Fruit fly (Drosophila melanogaster) whole organism, embryonic: ENCODE measurements around the gene ds.

ENCODE experiments used
- CG10321 ChIP-seq: fragments of 200-800 bp; sonication (Bioruptor generic); IDR thresholded peaks from 2 replicates; pipeline ENCODE4 v1.3.6; 2022; ENCODE audit warnings: missing biosample characterization, missing genetic modification characterization
- CG10959 ChIP-seq: fragments of 200-800 bp; sonication (Bioruptor generic); IDR thresholded peaks from 2 replicates; pipeline ENCODE4 v1.3.6; 2022; ENCODE audit warnings: missing biosample characterization, missing genetic modification characterization
- CG11247 ChIP-seq: fragments of 200-800 bp; sonication (Bioruptor generic); IDR thresholded peaks from 2 replicates; pipeline ENCODE4 v1.3.6; 2022; ENCODE audit warnings: missing biosample characterization, missing genetic modification characterization
- CG11696 ChIP-seq: fragments of 200-800 bp; sonication (Bioruptor generic); IDR thresholded peaks from 2 replicates; pipeline ENCODE4 v1.3.6; 2022; ENCODE audit warnings: missing biosample characterization, missing genetic modification characterization
- CG12391 ChIP-seq: fragments of 200-800 bp; sonication (Bioruptor generic); optimal IDR thresholded peaks from 3 replicates; lab custom pipeline; 2018; ENCODE audit warnings: missing biosample characterization, mild to moderate bottlenecking, missing genetic modification characterization, moderate library complexity
- CG13775 ChIP-seq: fragments of 200-800 bp; sonication (Bioruptor generic); optimal IDR thresholded peaks from 3 replicates; lab custom pipeline; 2017; ENCODE audit warnings: missing biosample characterization, mild to moderate bottlenecking, missing genetic modification characterization
- CG18619 ChIP-seq: fragments of 200-800 bp; sonication (Bioruptor generic); optimal IDR thresholded peaks from 3 replicates; lab custom pipeline; 2017; ENCODE audit warnings: missing biosample characterization, mild to moderate bottlenecking, missing genetic modification characterization
- CG2199 ChIP-seq: fragments of 200-800 bp; sonication (Bioruptor generic); IDR thresholded peaks from 3 replicates; pipeline ENCODE4 v1.3.6; 2022; ENCODE audit warnings: missing biosample characterization, missing genetic modification characterization
- CG2202 ChIP-seq: fragments of 200-800 bp; sonication (Bioruptor generic); optimal IDR thresholded peaks from 2 replicates; lab custom pipeline; 2018; ENCODE audit warnings: missing biosample characterization, mild to moderate bottlenecking, missing genetic modification characterization
- CG2678 ChIP-seq: fragments of 200-800 bp; sonication (Bioruptor generic); optimal IDR thresholded peaks from 3 replicates; lab custom pipeline; 2019; ENCODE audit warnings: missing biosample characterization, mild to moderate bottlenecking, missing genetic modification characterization, moderate library complexity
- CG32767 ChIP-seq: fragments of 200-800 bp; sonication (Bioruptor generic); IDR thresholded peaks from 2 replicates; pipeline ENCODE4 v1.3.6; 2022; ENCODE audit warnings: missing biosample characterization, missing genetic modification characterization
- CG33557 ChIP-seq: fragments of 200-800 bp; sonication (Bioruptor generic); optimal IDR thresholded peaks from 2 replicates; lab custom pipeline; 2019; ENCODE audit warnings: missing biosample characterization, mild to moderate bottlenecking, missing genetic modification characterization, moderate library complexity
- CG4328 ChIP-seq: fragments of 200-800 bp; sonication (Bioruptor generic); optimal IDR thresholded peaks from 3 replicates; lab custom pipeline; 2017; ENCODE audit warnings: missing biosample characterization, missing genetic modification reagents, missing genetic modification characterization
- CG4404 ChIP-seq: fragments of 200-800 bp; sonication (Bioruptor generic); IDR thresholded peaks from 2 replicates; pipeline ENCODE4 v1.3.6; 2022; ENCODE audit warnings: missing biosample characterization, missing genetic modification characterization
- CG6272 ChIP-seq: fragments of 200-800 bp; sonication (Bioruptor generic); IDR thresholded peaks from 2 replicates; pipeline ENCODE4 v1.3.6; 2022; ENCODE audit warnings: missing biosample characterization, missing genetic modification characterization
- CG6654 ChIP-seq: fragments of 200-800 bp; sonication (Bioruptor generic); optimal IDR thresholded peaks from 2 replicates; lab custom pipeline; 2017; ENCODE audit warnings: missing biosample characterization, mild to moderate bottlenecking, missing genetic modification characterization
- CG7271 ChIP-seq: fragments of 200-800 bp; sonication (Bioruptor generic); optimal IDR thresholded peaks from 2 replicates; lab custom pipeline; 2018; ENCODE audit warnings: missing biosample characterization, mild to moderate bottlenecking, missing genetic modification characterization, moderate library complexity
- CG7357 ChIP-seq: fragments of 200-800 bp; sonication (Bioruptor generic); IDR thresholded peaks from 3 replicates; pipeline ENCODE4 v1.3.6; 2022; ENCODE audit warnings: missing biosample characterization, missing genetic modification characterization
- CG7987 ChIP-seq: fragments of 200-800 bp; sonication (Bioruptor generic); optimal IDR thresholded peaks from 2 replicates; lab custom pipeline; 2018; ENCODE audit warnings: missing biosample characterization, mild to moderate bottlenecking, missing genetic modification characterization, moderate library complexity
- CG8089 ChIP-seq: fragments of 200-800 bp; sonication (Bioruptor generic); optimal IDR thresholded peaks from 3 replicates; lab custom pipeline; 2016; ENCODE audit warnings: missing biosample characterization, missing genetic modification characterization
- CG8281 ChIP-seq: fragments of 200-800 bp; sonication (Bioruptor generic); optimal IDR thresholded peaks from 2 replicates; lab custom pipeline; 2018; ENCODE audit warnings: missing biosample characterization, mild to moderate bottlenecking, missing genetic modification characterization, moderate library complexity
- CTCF ChIP-seq: fragments of 200-800 bp; sonication (Bioruptor generic); optimal IDR thresholded peaks from 2 replicates; lab custom pipeline; 2017; ENCODE audit warnings: missing biosample characterization, mild to moderate bottlenecking, missing genetic modification characterization, moderate library complexity
- Dll ChIP-seq: fragments of 200-800 bp; sonication (Bioruptor generic); IDR thresholded peaks from 4 replicates; pipeline ENCODE4 v1.3.6; 2022; ENCODE audit warnings: missing biosample characterization, missing genetic modification characterization; ENCODE audit not compliant: partially characterized antibody
- E2f1 ChIP-seq: fragments of 200-800 bp; sonication (Bioruptor generic); IDR thresholded peaks from 2 replicates; pipeline ENCODE4 v1.3.6; 2022; ENCODE audit warnings: missing biosample characterization, missing genetic modification characterization
- ERR ChIP-seq: fragments of 200-800 bp; sonication (Bioruptor generic); optimal IDR thresholded peaks from 2 replicates; lab custom pipeline; 2016; ENCODE audit warnings: missing biosample characterization, missing genetic modification characterization
- Ets65A ChIP-seq: fragments of 200-800 bp; sonication (Bioruptor generic); peaks from one replicate; lab custom pipeline; 2016; ENCODE audit warnings: missing biosample characterization, missing genetic modification characterization
- H15 ChIP-seq: fragments of 200-800 bp; sonication (Bioruptor generic); IDR thresholded peaks from 3 replicates; pipeline ENCODE4 v1.3.6; 2022; ENCODE audit warnings: missing biosample characterization, missing genetic modification characterization
- HmgZ ChIP-seq: fragments of 200-800 bp; sonication (Bioruptor generic); optimal IDR thresholded peaks from 2 replicates; lab custom pipeline; 2018; ENCODE audit warnings: missing biosample characterization, mild to moderate bottlenecking, missing genetic modification characterization
- Hr39 ChIP-seq: fragments of >200 bp; optimal IDR thresholded peaks from 2 replicates; lab custom pipeline; 2017
- Lhr ChIP-seq: fragments of 200-800 bp; sonication (Bioruptor generic); optimal IDR thresholded peaks from 3 replicates; lab custom pipeline; 2017; ENCODE audit warnings: mild to moderate bottlenecking, missing biosample characterization, missing genetic modification reagents, missing genetic modification characterization
- Max ChIP-seq: fragments of 200-800 bp; sonication (Bioruptor generic); optimal IDR thresholded peaks from 2 replicates; lab custom pipeline; 2016; ENCODE audit warnings: missing biosample characterization, mild to moderate bottlenecking, missing genetic modification characterization
- Oaz ChIP-seq: fragments of 200-800 bp; sonication (Bioruptor generic); IDR thresholded peaks from 2 replicates; pipeline ENCODE4 v1.3.6; 2022; ENCODE audit warnings: missing biosample characterization, missing genetic modification characterization
- Oli ChIP-seq: fragments of 200-800 bp; sonication (Bioruptor generic); optimal IDR thresholded peaks from 2 replicates; lab custom pipeline; 2018; ENCODE audit warnings: missing biosample characterization, mild to moderate bottlenecking, missing genetic modification characterization, moderate library complexity
- Xbp1 ChIP-seq: fragments of 200-800 bp; sonication (Bioruptor generic); optimal IDR thresholded peaks from 3 replicates; lab custom pipeline; 2016; ENCODE audit warnings: missing biosample characterization, mild to moderate bottlenecking, missing genetic modification characterization
- az2 ChIP-seq: fragments of 200-800 bp; sonication (Bioruptor generic); optimal IDR thresholded peaks from 3 replicates; lab custom pipeline; 2016; ENCODE audit warnings: missing biosample characterization, missing genetic modification characterization
- bab2 ChIP-seq: fragments of 200-800 bp; sonication (Bioruptor generic); optimal IDR thresholded peaks from 2 replicates; lab custom pipeline; 2016; ENCODE audit warnings: missing biosample characterization, missing genetic modification characterization
- ci ChIP-seq: fragments of 200-800 bp; sonication (Bioruptor generic); IDR thresholded peaks from 3 replicates; pipeline ENCODE4 v1.3.6; 2022; ENCODE audit warnings: missing biosample characterization, missing genetic modification characterization
- en ChIP-seq: fragments of 200-800 bp; sonication (Bioruptor generic); optimal IDR thresholded peaks from 2 replicates; lab custom pipeline; 2016; ENCODE audit warnings: missing biosample characterization, missing genetic modification characterization
- esg ChIP-seq: fragments of 200-800 bp; sonication (Bioruptor generic); conservative IDR thresholded peaks from 2 replicates; pipeline ENCODE4 v1.3.6; 2022; ENCODE audit warnings: missing biosample characterization, missing genetic modification characterization
- ftz-f1 ChIP-seq: fragments of 200-800 bp; sonication (Bioruptor generic); optimal IDR thresholded peaks from 2 replicates; lab custom pipeline; 2016; ENCODE audit warnings: missing biosample characterization, missing genetic modification characterization
- hb ChIP-seq: fragments of 200-800 bp; sonication (Bioruptor generic); IDR thresholded peaks from 3 replicates; pipeline ENCODE4 v1.3.6; 2022; ENCODE audit warnings: missing biosample characterization, missing genetic modification characterization; ENCODE audit not compliant: partially characterized antibody
- hth ChIP-seq: fragments of >200 bp; optimal IDR thresholded peaks from 2 replicates; lab custom pipeline; 2017; ENCODE audit warnings: inconsistent platforms
- luna ChIP-seq: fragments of 200-800 bp; sonication (Bioruptor generic); optimal IDR thresholded peaks from 2 replicates; lab custom pipeline; 2016; ENCODE audit warnings: missing biosample characterization, missing genetic modification characterization
- prd ChIP-seq, 3 experiments: fragments of >200 bp in 2 of 3; fragments of 200-800 bp in 1 of 3; sonication (Bioruptor generic) in 1 of 3; optimal IDR thresholded peaks in 2 of 3; IDR thresholded peaks in 1 of 3; 2 replicates in 2 of 3; 3 replicates in 1 of 3; pipeline versions ENCODE4 v1.3.6 to Lab custom; 2017 to 2022; ENCODE audit warnings: missing biosample characterization in 1 of 3, missing genetic modification characterization in 1 of 3
- sim ChIP-seq: fragments of 200-800 bp; sonication (Bioruptor generic); IDR thresholded peaks from 2 replicates; pipeline ENCODE4 v1.3.6; 2022; ENCODE audit warnings: missing biosample characterization, missing genetic modification characterization
- sima ChIP-seq: fragments of 200-800 bp; sonication (Bioruptor generic); optimal IDR thresholded peaks from 2 replicates; lab custom pipeline; 2016; ENCODE audit warnings: missing biosample characterization, missing genetic modification characterization
- sob ChIP-seq: fragments of 200-800 bp; sonication (Bioruptor generic); IDR thresholded peaks from 2 replicates; pipeline ENCODE4 v1.3.6; 2022; ENCODE audit warnings: missing biosample characterization, missing genetic modification characterization
- tap ChIP-seq: fragments of 200-800 bp; optimal IDR thresholded peaks from 3 replicates; lab custom pipeline; 2019; ENCODE audit warnings: missing biosample characterization, mild to moderate bottlenecking, missing genetic modification characterization, moderate library complexity
- unpg ChIP-seq: fragments of 200-800 bp; sonication (Bioruptor generic); optimal IDR thresholded peaks from 3 replicates; lab custom pipeline; 2018; ENCODE audit warnings: missing biosample characterization, mild to moderate bottlenecking, missing genetic modification characterization, moderate library complexity
- vfl ChIP-seq: fragments of 200-800 bp; sonication (Bioruptor generic); optimal IDR thresholded peaks from 2 replicates; lab custom pipeline; 2016; ENCODE audit warnings: missing biosample characterization, missing genetic modification characterization
- vnd ChIP-seq: fragments of 200-800 bp; sonication (Bioruptor generic); IDR thresholded peaks from 3 replicates; pipeline ENCODE4 v1.3.6; 2022; ENCODE audit warnings: missing biosample characterization, missing genetic modification characterization; ENCODE audit not compliant: partially characterized antibody
- zfh1 ChIP-seq: fragments of 200-800 bp; sonication (Bioruptor generic); IDR thresholded peaks from 3 replicates; pipeline ENCODE4 v1.3.6; 2022; ENCODE audit warnings: missing biosample characterization, missing genetic modification characterization

Gene ds

dm6 chr2L:602439-602879 lies 112.3 kb downstream of the ds start, which contains the start of gene CG13689 (continued):
- TF ChIP-seq CG7987 (GFP tag; lab: Kevin White, UChicago), result peak; percentile 45
- no peak for TF ChIP-seq sima (GFP tag; lab: Kevin White, UChicago)
- peak; percentile 46 for TF ChIP-seq bab2 (GFP tag; lab: Kevin White, UChicago)
- peak; percentile 80 for TF ChIP-seq Xbp1
- TF ChIP-seq CG7357 (GFP tag; lab: Robert Waterston, UW), result no peak
- TF ChIP-seq hth (lab: Kevin White, UChicago), result no peak
- TF ChIP-seq CG10321, result no peak
- TF ChIP-seq CG6654, result no peak
- TF ChIP-seq CG7271 (tag; lab: Kevin White, UChicago), result no peak
- no peak for TF ChIP-seq ftz-f1
- TF ChIP-seq Ets65A (GFP tag; lab: Kevin White, UChicago), result peak; percentile 58
- no peak for TF ChIP-seq CG11696 (GFP tag; lab: Robert Waterston, UW)
- TF ChIP-seq Oli (tag; lab: Kevin White, UChicago), result no peak
- TF ChIP-seq tap (tag; lab: Kevin White, UChicago), result peak; percentile 10
- TF ChIP-seq zfh1 (GFP tag; lab: Robert Waterston, UW), result peak; percentile 70
- no peak for TF ChIP-seq CG10959 (GFP tag; lab: Robert Waterston, UW)
- TF ChIP-seq CG13775, result peak; percentile 21
- TF ChIP-seq unpg (GFP tag; lab: Kevin White, UChicago), result no peak
- peak; percentile 36 for TF ChIP-seq Max (GFP tag; lab: Kevin White, UChicago)
- TF ChIP-seq CTCF (GFP tag; lab: Kevin White, UChicago), result peak; percentile 100
- TF ChIP-seq CG6272 (GFP tag; lab: Robert Waterston, UW), result no peak
- no peak for TF ChIP-seq CG32767 (GFP tag; lab: Robert Waterston, UW)
- no peak for TF ChIP-seq CG8281 (tag; lab: Kevin White, UChicago)
- no peak for TF ChIP-seq luna (GFP tag; lab: Kevin White, UChicago)
- no peak for TF ChIP-seq en (GFP tag; lab: Kevin White, UChicago)
- no peak for TF ChIP-seq esg (GFP tag; lab: Robert Waterston, UW)
- peak; percentile 26 for TF ChIP-seq CG2202 (tag; lab: Kevin White, UChicago)
- TF ChIP-seq sim (GFP tag; lab: Robert Waterston, UW), result no peak
- TF ChIP-seq CG33557 (GFP tag; lab: Kevin White, UChicago), result peak; percentile 33
- peak; percentile 40 for TF ChIP-seq HmgZ
- no peak for TF ChIP-seq CG2678 (tag; lab: Kevin White, UChicago)
- TF ChIP-seq prd (optimal IDR thresholded peaks at IDR 0.05; lab: Kevin White, UChicago), result no peak
- TF ChIP-seq prd (GFP tag; IDR thresholded peaks at IDR 0.05; lab: Robert Waterston, UW), result peak; percentile 61; the same call in 2 of the 3 replicates
- TF ChIP-seq CG4404 (GFP tag; lab: Robert Waterston, UW), result no peak
- no peak for TF ChIP-seq vnd (GFP tag; lab: Robert Waterston, UW)
- peak; percentile 15 for TF ChIP-seq CG4328 (GFP tag; lab: Kevin White, UChicago)
- TF ChIP-seq ERR, result no peak
- TF ChIP-seq vfl (GFP tag; lab: Kevin White, UChicago), result peak; percentile 7
- no peak for TF ChIP-seq Oaz (GFP tag; lab: Robert Waterston, UW)
- TF ChIP-seq Dll (GFP tag; lab: Robert Waterston, UW), result peak; percentile 56; the same call in 2 of the 4 replicates
- TF ChIP-seq CG18619, result no peak
- peak; percentile 78 for TF ChIP-seq CG11247 (GFP tag; lab: Robert Waterston, UW)
- peak; percentile 69; the same call in 1 of the 3 replicates for TF ChIP-seq CG2199 (GFP tag; lab: Robert Waterston, UW)
- peak; percentile 36; the same call in 1 of the 2 replicates for TF ChIP-seq sob (GFP tag; lab: Robert Waterston, UW)
- TF ChIP-seq Lhr (GFP tag; lab: Kevin White, UChicago), result peak; percentile 78
- TF ChIP-seq hb, result no peak
- TF ChIP-seq Hr39 (lab: Kevin White, UChicago), result no peak
- 0 out of 3 replicates have a peak, but pooled peaks have one; percentile 37 for TF ChIP-seq ci (GFP tag; lab: Robert Waterston, UW)
- TF ChIP-seq CG12391 (tag; lab: Kevin White, UChicago), result peak; percentile 62
- peak; percentile 70 for TF ChIP-seq az2 (GFP tag; lab: Kevin White, UChicago)
- no peak for TF ChIP-seq H15
- peak; percentile 57 for TF ChIP-seq E2f1 (GFP tag; lab: Robert Waterston, UW)
- no peak for TF ChIP-seq CG8089
